Worm (Caenorhabditis elegans): Measurements from ENCODE around the gene R08C7.1.

DNA sequence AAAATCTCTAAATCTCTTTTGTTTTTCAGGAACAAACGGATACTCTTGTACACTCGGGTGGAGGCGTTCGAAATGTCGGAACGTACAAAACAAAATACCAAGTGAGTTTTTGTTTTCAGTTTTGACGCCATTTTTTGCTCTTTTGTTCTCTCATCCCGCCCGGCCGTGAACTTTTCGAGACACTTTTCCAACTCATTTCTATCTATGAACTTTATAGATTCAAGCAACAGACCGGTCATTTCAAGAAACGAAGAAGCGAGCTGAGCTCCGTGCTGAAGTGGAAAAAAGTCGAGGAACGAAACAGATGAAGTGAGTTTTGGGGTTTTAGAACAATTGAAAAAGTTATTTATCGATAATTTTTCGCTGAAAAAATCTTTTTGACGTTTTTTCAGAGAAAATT lies 41.1 kb upstream of the R08C7.1 start:
- TF ChIP-seq unc-42 (tag; optimal IDR thresholded peaks at IDR 0.05), result no peak
- no peak for TF ChIP-seq nhr-11 (tag; optimal IDR thresholded peaks at IDR 0.05)
- TF ChIP-seq ama-1 (optimal IDR thresholded peaks at IDR 0.05), result no peak
- TF ChIP-seq K02D7.2 (tag; optimal IDR thresholded peaks at IDR 0.05), result no peak
- no peak for TF ChIP-seq dve-1 (tag; optimal IDR thresholded peaks at IDR 0.05)
- TF ChIP-seq fkh-10 (GFP tag; optimal IDR thresholded peaks at IDR 0.05), result no peak
- no peak for TF ChIP-seq F13H6.1 (tag; optimal IDR thresholded peaks at IDR 0.05)
